Worm (Caenorhabditis elegans) whole organism, L1 larva: Measurements from ENCODE around the gene slc-17.8.

Experiments
- blmp-1 ChIP-seq: fragments of 150-350 bp; optimal IDR thresholded peaks from 2 replicates; lab custom pipeline; 2014; ENCODE audit warnings: missing biosample characterization, missing genetic modification characterization
- fkh-10 ChIP-seq: sonication (generic microtip); optimal IDR thresholded peaks from 2 replicates; lab custom pipeline; 2017; ENCODE audit warnings: missing biosample characterization, missing genetic modification reagents, missing genetic modification characterization
- nhr-76 ChIP-seq: sonication (generic microtip); optimal IDR thresholded peaks from 2 replicates; lab custom pipeline; 2017; ENCODE audit warnings: missing biosample characterization, missing genetic modification characterization
- zag-1 ChIP-seq: fragments of 150-350 bp; optimal IDR thresholded peaks from 2 replicates; lab custom pipeline; 2014; ENCODE audit warnings: missing biosample characterization, missing genetic modification characterization

Gene slc-17.8

ce11 chrV:8494260-8494939 lies 51.0 kb downstream of the slc-17.8 start, which contains the start of gene pxn-1:
Gene pxn-1, plus strand, starts transcription at chrV:8494889.
- no peak for TF ChIP-seq nhr-76
- peak; percentile 53 for TF ChIP-seq blmp-1
- no peak for TF ChIP-seq fkh-10 (GFP tag; lab: Kevin White, UChicago)
- TF ChIP-seq zag-1 (tag; lab: Kevin White, UChicago), result no peak
